Fruit fly (Drosophila melanogaster): ENCODE measurements around the gene Ugt303A1.

DNA sequence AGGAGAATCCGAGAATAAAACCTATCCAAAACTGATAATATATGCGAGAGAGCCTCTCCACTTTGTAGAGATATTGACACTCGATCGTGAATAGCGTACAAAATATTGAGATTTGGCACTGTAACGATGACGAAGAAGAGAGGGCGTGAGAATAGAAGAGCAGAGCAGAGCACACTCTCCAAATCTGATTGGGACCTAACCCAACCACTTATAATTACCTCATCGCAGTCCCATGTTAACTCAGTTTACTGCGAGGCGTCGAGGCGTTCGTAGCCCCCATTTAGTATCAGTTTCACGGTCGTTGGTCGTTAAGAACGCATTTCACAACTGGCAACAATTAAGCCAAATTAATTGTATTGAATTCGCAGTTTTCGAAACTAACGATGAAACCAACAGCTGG is 18.5 kb upstream of the Ugt303A1 start, which contains the start of gene Ugt302C1:
- TF ChIP-seq h (optimal IDR thresholded peaks at IDR 0.05): no peak
- TF ChIP-seq psq (optimal IDR thresholded peaks at IDR 0.05): no peak
- TF ChIP-seq ttk (optimal IDR thresholded peaks at IDR 0.05): no peak
- no peak for TF ChIP-seq Myc (optimal IDR thresholded peaks at IDR 0.05)
- no peak for TF ChIP-seq insv (optimal IDR thresholded peaks at IDR 0.05)
